Worm (Caenorhabditis elegans) whole organism, L4/young adult: ENCODE measurements around the gene mltn-7.
A peak's percentile ranks its signal among the peaks of the same experiment; 100 is the strongest.

Experiments
- W03F9.2 ChIP-seq: fragments of 150-350 bp; optimal IDR thresholded peaks from 2 replicates; lab custom pipeline; 2014; ENCODE audit warnings: missing biosample characterization, missing genetic modification characterization
- dao-5 ChIP-seq: sonication (generic microtip); optimal IDR thresholded peaks from 2 replicates; lab custom pipeline; 2016; ENCODE audit warnings: missing genotype, missing genetic modification characterization, moderate library complexity, missing compliant biosample characterization
- him-1 ChIP-seq: sonication (generic microtip); optimal IDR thresholded peaks from 2 replicates; lab custom pipeline; 2016; ENCODE audit warnings: missing genotype, missing genetic modification reagents, missing genetic modification characterization, missing compliant biosample characterization

mltn-7 gene

DNA sequence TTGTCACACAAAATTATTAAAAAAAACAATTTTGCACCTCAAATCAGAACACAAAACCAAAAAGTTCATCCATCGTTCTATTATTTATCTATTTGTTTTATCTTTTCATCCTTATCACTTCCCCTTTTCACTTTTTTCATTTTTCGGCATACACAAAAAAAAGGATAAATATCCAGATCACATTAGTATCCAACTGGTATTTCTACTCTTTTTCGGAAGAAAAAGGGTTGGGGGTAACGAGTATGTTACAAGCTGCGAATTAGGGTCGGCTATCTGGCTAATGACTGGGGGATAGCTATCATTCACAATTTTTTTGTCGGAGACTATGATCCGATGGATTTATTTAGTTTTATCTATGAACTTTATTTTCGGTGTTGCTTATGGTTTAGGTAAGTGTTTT, at the start of gene mltn-7:
mltn-7 (plus strand) TSS at position 301 of the 400 bp plus-strand sequence.
- TF ChIP-seq him-1: no peak
- no peak for TF ChIP-seq W03F9.2
- TF ChIP-seq dao-5 (tag; lab: Kevin White, UChicago): no peak

DNA sequence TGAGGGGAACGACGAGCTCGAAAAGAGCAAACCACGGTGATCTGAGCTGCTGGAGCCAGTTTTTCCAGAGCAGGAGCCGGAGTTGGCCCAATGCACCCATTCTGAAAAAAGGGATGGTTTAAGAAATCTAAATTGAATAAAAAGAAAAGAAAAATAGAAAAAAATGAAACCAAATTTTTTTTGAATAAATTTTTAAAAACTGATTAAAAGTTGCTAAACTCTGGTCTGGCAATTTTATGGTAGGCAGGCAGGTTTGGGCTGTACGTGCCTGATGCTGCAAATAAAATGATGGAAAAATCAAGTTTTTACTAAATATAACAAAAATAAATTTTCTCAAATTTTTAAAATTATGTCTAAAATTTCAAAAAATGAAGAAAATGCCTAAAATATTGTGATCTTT, 39.5 kb upstream of the mltn-7 start, which contains the start of gene abt-4:
abt-4 (minus strand) TSS at position 101 of the 400 bp plus-strand sequence.
- TF ChIP-seq W03F9.2 (no peak), dao-5 (tag; lab: Kevin White, UChicago) (no peak), him-1 (no peak)

DNA sequence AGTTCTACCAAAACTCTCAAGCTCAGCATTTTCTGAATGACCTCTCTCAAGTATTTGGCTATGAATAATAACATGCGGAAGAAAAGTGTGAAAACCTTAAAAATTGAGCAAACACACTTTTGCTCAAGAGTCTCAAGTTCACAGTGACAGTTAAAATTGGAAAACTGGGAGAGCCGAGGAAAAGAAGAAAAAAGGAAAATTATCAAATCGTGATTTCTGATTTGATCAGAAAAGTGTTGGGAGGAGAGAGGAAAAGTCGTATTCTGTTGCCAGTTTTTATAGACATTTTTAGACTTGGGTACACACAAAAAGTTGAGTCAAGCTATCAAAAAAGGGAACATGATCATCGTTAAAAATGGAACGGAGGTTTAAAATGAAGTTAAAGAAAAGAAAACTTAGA, 38.9 kb upstream of the mltn-7 start:
- TF ChIP-seq dao-5 (tag; lab: Kevin White, UChicago): no peak
- TF ChIP-seq him-1: no peak
- no peak for TF ChIP-seq W03F9.2

DNA sequence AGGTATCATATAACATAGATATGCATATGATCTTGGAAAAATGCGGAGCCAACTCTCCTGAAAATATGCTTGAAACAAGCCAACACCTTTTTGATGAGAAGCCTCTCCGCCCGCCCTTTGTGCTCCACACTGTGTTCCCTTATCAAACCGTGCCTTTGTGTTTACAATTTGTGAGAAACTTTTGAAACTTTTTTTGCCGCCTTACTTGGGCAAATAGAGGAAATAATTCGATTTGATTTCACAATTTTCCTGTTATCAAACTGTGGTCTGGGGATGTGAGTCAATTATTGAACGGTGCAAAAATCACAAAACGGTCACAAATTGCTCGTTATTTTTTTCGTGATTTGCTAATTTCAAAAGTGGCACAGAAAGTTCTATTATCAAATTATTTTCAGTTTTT, 37.5 kb upstream of the mltn-7 start:
- TF ChIP-seq him-1: no peak
- TF ChIP-seq dao-5 (tag; lab: Kevin White, UChicago): no peak
- no peak for TF ChIP-seq W03F9.2

DNA sequence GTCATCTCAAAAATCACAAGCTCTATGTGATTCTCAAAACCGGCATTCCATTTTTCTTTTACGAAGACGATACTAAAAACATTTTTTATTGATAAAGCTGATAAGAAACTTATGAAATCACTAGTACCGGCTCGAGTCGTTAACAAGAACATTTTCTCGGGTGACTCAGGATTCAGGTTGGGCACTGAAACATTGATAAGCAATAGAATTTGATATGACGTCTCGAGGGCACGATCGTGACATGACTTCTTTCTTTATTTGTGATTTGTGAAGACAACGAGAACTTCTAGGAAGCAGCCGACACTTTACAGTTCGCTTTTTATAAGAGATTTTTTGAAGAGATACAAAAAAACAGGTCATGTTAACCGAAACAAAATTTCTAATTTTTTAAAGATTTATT, 36.4 kb upstream of the mltn-7 start:
- TF ChIP-seq dao-5 (tag; lab: Kevin White, UChicago): no peak
- TF ChIP-seq W03F9.2: no peak

DNA sequence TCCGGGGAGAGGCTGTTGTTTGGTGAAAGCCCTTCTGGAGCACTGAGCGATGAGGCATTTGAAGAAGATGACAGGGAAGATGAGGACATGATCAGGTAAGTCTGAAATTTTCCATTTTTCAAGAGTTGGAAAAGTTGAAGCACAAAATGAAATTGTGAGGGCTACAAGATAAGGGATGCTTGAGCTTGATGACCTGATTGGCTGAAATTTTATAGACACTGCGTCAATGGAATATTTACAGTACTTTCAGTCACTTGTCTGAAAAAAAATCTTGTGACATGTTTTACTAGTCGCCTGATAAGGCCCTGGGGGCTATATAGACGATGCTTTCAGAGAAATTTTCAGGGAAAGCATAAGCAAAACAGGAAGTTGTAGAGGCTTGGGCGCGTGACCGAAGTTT, 33.8 kb upstream of the mltn-7 start, which contains the start of gene dmd-8:
dmd-8 (minus strand) TSS at position 101 of the 400 bp plus-strand sequence.
- TF ChIP-seq W03F9.2 (no peak), him-1 (no peak), dao-5 (tag; lab: Kevin White, UChicago) (no peak)

DNA sequence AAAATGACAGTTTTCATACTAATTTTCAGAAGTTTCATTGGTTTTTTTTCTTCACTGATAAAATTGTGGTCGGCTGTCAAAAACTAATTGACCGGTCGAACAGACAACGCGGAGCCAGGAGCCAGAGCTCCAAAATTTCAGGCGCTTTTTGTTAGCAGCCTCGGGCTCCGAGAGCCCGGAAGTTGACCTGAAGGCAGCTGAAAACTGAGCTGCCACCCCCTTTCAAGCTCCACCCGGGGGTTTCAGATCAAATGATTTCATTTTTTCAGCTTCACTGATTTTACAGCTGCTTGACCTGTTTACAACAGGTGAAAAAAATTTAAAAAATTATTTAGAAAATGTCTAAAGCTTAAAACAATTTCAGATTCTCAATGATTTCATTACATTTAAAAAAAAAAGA, 27.8 kb upstream of the mltn-7 start:
- no peak for TF ChIP-seq him-1
- no peak for TF ChIP-seq dao-5 (tag; lab: Kevin White, UChicago)
- no peak for TF ChIP-seq W03F9.2

DNA sequence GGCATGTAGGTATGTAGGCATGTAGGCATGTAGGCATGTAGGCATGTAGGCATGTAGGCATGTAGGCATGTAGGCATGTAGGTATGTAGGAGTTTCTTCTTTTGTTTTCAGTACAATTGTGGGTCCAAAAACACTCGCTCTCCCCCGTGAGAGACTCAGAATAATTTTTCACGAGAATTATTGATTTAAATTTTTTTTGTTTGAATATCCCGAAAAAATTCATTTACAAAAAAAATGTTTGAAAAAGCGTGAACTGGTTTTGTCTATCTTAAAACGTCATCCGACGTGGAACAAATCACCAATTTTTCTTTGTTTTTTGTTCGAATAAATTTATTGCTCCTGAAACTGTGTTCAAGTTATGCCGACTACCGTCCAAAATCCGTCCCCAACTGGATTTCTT, 27.0 kb upstream of the mltn-7 start, which contains the start of gene wago-10:
wago-10 (plus strand) TSS at position 301 of the 400 bp plus-strand sequence.
- TF ChIP-seq him-1 (no peak), W03F9.2 (no peak), dao-5 (tag; lab: Kevin White, UChicago) (no peak)

DNA sequence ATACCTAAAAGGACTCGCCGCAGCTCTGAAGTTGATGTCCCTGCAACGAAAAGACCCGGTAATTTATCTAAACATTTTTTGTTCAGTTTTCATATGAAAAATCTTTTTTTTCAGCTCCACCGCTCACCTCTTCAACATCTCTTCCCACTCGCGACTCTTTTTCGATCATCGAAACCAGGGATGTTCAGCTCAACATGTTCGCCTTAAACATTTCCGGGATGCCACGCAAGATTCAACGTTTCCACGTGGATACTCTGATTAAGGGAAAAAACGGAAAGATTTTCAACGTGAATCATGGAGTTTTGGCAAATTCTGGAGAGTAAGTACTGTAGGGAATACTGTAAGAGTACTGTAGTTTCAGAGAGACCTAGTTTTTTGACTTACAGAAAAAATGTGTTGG, 26.6 kb upstream of the mltn-7 start:
- TF ChIP-seq dao-5 (tag; lab: Kevin White, UChicago): no peak

DNA sequence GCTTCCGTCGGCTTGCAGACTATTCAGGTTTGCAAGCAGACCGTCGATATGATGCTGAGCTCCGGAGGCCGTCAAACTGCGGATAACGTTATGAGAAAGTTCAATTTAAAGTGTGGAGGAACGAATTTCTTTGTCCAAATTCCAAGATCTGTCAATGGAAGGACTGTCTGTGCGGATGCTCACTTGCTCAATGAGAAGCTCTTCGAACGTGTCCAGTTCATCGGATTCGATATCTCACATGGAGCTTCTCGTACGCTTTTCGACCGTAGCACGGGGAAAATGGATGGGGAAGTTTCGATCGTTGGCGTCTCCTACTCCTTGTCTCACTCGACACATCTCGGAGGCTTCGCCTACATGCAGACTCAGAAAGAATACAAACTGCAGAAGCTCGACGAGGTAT, 24.1 kb upstream of the mltn-7 start:
- no peak for TF ChIP-seq him-1
- TF ChIP-seq dao-5 (tag; lab: Kevin White, UChicago): no peak
- no peak for TF ChIP-seq W03F9.2

DNA sequence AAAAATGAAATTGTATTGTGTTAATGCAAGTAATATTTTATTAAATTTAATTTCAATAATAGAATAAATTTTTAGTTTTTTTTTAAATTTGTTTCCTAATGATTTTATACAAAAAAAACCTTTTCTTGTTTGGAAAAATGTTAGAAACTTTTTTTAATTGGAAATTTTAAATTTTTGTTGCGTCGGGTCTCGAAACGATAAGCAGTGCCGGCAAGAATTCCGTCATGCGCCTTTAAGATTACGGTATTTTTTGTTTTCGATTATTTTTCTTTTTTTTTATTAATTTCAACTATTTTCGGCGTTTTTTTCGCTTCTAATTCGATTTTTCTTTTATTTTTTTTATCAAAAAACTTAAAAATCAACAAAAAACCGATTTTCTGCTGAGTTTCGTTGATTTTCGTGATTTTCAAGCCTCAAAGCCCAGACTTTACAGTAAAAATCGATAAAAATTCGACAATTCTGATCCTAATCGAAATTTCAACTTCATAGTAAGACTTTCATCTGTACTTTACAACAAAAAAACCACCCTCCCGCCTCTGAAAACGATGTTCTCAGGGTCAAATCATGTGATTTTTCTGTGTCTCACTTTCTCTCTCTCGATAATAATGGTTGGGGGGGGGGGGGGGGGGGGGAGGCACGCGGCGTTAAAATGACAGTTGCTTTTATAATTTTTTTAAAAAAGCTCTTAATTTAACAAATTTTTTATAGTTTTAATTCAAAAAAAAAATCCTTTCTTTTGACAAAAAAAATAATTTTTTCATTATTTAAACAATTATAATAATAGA, 22.4 kb upstream of the mltn-7 start:
- TF ChIP-seq dao-5 (tag; lab: Kevin White, UChicago) (no peak), him-1 (no peak), W03F9.2 (no peak)

DNA sequence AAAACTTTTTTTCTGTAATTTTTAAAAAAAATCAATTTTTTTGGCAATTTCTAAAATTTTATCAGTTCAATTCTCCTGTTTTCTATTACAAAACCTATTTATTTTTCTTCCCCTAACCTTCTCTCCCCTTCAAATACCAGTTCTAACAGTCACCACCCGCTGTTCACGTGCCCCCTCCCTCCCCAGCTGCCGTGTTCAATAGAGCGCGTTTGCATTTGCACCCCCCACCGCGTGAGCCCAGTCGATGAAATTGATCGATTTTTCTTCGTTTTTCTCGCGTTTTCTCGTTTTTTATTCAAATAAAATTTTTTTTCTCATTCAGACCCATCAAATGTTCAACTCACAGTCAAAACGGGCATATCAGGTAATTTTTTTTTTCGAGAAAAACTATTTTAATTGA, 21.1 kb upstream of the mltn-7 start, which contains the start of gene atg-9:
atg-9 (plus strand) TSS at position 332 of the 400 bp plus-strand sequence.
- TF ChIP-seq dao-5 (tag; lab: Kevin White, UChicago) (no peak), W03F9.2 (peak; percentile 63), him-1 (no peak)

DNA sequence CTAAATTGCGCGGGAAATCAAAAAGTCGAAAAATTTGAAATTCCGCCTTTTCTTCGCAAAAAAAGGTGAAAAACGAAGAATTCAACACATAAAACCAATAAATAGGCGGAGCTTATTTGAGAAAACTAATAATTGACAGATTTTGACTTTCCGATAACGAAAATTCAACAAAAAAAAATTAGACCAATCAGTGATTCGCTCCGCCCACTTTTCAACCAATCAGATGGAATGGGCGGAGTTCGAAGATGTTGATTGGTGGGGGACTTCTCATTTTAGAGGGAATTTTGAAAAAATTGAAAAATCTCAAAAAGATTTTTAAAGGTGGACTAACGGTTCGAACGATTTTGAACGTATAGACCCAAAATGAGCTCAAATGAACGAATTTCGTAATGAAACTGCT, 19.3 kb upstream of the mltn-7 start:
- no peak for TF ChIP-seq him-1
- no peak for TF ChIP-seq dao-5 (tag; lab: Kevin White, UChicago)
- no peak for TF ChIP-seq W03F9.2

DNA sequence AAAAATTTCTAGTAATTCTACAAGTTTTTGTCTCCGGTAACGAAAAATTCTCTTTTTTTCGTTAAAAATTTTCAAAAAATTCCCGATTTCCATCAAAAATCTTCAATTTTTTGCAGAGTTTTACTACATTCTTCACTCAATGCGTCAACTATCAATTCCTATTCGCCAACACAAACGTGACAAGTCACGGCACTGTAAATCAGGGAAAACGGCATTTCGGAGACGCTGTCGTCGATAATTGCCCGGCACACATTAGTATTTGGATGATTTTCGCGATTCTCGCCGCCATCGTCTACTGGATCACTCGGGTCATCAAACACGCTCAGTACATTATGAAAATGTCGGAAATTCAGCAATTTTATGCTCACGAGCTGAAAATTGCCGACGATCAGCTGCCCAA, 18.3 kb upstream of the mltn-7 start:
- TF ChIP-seq him-1 (no peak), W03F9.2 (no peak), dao-5 (tag; lab: Kevin White, UChicago) (no peak)

DNA sequence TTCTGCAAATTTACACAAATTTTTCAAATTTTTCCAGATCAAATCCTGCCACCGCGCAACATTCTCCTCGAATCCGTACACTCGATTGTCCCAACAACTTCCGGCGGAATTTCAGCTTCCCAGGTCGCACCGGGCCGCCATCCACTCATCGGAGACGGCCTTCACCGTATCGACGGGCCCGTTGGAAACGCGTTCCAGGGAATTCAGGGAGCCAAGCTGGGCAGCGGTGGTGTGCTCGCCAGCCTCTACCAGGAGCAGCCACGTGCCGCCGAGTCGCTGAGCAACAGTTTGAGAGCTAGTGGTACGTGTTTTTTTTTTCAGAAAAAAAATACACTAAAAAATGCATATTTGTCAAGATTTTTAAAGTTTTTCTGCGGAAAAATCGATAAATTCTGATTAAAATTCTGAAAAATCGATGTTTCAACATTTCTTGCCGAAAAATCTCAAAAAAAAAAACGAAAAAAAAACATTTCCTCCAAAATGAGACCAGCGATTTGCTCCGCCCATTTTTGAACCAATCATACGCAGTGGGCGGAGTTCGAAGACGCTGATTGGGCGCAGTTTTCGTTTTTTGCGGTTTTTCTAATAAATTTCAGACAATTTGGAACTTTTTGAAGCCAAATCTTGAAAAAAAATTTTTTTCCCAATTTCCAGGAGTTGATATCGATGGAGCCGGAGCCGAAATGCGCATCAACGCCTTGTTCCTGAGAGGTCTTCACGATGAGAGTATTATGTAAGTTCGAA, 13.0 kb upstream of the mltn-7 start:
- TF ChIP-seq dao-5 (tag; lab: Kevin White, UChicago) (no peak), W03F9.2 (no peak), him-1 (no peak)
